Fruit fly (Drosophila melanogaster): Measurements from ENCODE around the gene CG34456.

DNA sequence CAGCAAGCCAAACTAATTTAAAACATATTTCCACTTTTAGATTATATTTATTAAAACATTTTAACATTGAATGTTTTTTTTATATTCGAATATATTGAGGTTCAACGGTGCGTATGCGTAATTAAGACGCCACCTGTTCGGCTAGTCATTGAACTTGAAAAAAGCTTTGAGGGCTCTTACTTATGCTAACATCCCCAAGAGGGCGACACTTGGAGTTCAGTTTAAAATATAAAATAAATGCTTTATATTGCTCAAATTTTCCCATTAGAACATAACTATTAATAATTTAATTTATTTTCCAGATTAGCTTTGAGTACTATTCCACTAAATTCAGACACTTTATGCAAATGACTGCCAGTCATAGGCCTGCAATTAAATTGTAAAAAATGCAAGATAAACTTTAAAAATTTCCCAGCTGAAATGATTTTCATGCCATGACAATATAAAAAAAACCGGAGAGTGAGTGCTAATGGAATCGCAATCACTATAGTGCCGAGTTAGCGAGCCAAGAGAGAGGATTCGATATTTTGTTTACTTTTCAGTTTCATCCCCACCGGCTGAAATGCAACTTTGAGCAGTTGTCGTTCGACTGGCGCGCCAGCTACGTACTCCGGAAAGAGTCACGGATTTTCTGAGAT is 28.0 kb upstream of the CG34456 start, which contains the start of gene PGRP-LA:
- no peak for TF ChIP-seq CG13624 (GFP tag; optimal IDR thresholded peaks at IDR 0.05)
- no peak for TF ChIP-seq Dref (GFP tag; IDR thresholded peaks at IDR 0.05)
- TF ChIP-seq fd96Cb (tag; optimal IDR thresholded peaks at IDR 0.05): no peak
- TF ChIP-seq psq (GFP tag; optimal IDR thresholded peaks at IDR 0.05): no peak
- no peak for TF ChIP-seq CHES-1-like (GFP tag; optimal IDR thresholded peaks at IDR 0.05)
- TF ChIP-seq vvl (GFP tag; IDR thresholded peaks at IDR 0.05): peak; percentile 35; the same call in 1 of the 2 replicates
- TF ChIP-seq Atf-2 (GFP tag; optimal IDR thresholded peaks at IDR 0.05): no peak
- TF ChIP-seq her (GFP tag; optimal IDR thresholded peaks at IDR 0.05): no peak
- TF ChIP-seq CG15269 (tag; optimal IDR thresholded peaks at IDR 0.05): peak; percentile 51
- TF ChIP-seq CG1832 (GFP tag; optimal IDR thresholded peaks at IDR 0.05): no peak
- TF ChIP-seq Spps (tag; optimal IDR thresholded peaks at IDR 0.05): no peak
- TF ChIP-seq abd-A (tag; optimal IDR thresholded peaks at IDR 0.05): no peak
- TF ChIP-seq gcm2 (GFP tag; optimal IDR thresholded peaks at IDR 0.05): no peak

All from whole organism, embryonic.